Worm (Caenorhabditis elegans): ENCODE measurements around the gene gop-3.

Gene gop-3

DNA sequence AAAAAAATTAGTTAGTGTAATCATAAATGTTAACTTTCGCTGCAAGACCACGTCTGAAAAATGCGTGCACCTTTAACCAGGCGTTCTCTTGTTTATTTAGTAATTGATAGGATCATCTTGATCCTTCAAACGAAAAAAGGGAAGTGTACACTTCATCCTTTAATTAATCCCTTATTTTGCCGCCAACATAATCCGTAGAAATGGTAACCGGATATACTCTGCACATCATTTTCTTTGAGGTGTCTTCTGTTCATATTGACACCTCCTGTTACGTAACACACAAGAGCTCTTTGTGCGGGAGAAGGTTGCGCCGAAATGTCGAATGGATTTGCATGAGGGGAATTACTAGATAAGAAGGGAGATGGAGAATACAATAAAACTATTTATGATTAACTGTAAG lies 11.8 kb upstream of the gop-3 start:
- no peak for TF ChIP-seq elt-3 (tag; optimal IDR thresholded peaks at IDR 0.05)
- TF ChIP-seq ceh-16 (tag; optimal IDR thresholded peaks at IDR 0.05): no peak
- no peak for TF ChIP-seq fkh-2 (tag; optimal IDR thresholded peaks at IDR 0.05)
- no peak for TF ChIP-seq pqm-1 (tag; optimal IDR thresholded peaks at IDR 0.05)
- TF ChIP-seq fkh-10 (GFP tag; optimal IDR thresholded peaks at IDR 0.05): no peak
- no peak for TF ChIP-seq nhr-77 (tag; optimal IDR thresholded peaks at IDR 0.05)
- TF ChIP-seq jun-1 (tag; optimal IDR thresholded peaks at IDR 0.05): no peak
- no peak for TF ChIP-seq skn-1 (tag; optimal IDR thresholded peaks at IDR 0.05)
- no peak for TF ChIP-seq lsy-12 (tag; optimal IDR thresholded peaks at IDR 0.05)
- TF ChIP-seq ceh-82 (tag; optimal IDR thresholded peaks at IDR 0.05): no peak
- no peak for TF ChIP-seq unc-62 (GFP tag; optimal IDR thresholded peaks at IDR 0.05)
- TF ChIP-seq aly-2 (tag; optimal IDR thresholded peaks at IDR 0.05): no peak
- no peak for TF ChIP-seq nhr-43 (tag; optimal IDR thresholded peaks at IDR 0.05; ENCODE audit: poor library complexity, severe bottlenecking)
- TF ChIP-seq mml-1 (tag; optimal IDR thresholded peaks at IDR 0.05): no peak
- TF ChIP-seq nhr-11 (tag; optimal IDR thresholded peaks at IDR 0.05): no peak
- no peak for TF ChIP-seq lin-39 (tag; optimal IDR thresholded peaks at IDR 0.05)
- no peak for TF ChIP-seq nhr-67 (tag; optimal IDR thresholded peaks at IDR 0.05)
- no peak for TF ChIP-seq zag-1 (tag; optimal IDR thresholded peaks at IDR 0.05)

DNA sequence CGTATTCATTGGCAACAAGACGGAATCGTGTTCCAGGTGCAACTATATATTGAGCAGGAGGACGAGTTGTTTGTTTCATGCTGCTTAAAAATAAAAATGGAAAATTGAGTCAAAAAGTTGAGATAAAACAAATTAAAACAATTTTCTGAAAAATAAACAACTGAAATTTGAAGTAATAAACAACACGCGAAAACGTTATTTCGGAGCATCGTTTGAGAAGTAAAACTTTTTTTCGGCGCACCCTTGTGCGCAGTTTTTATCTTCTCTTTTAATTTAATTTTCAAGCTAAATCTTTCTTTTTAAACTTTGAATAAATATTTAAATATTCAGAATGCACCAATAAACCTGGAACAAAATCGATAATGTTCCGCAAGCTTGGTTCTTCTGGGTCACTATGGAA lies 6.4 kb upstream of the gop-3 start, which contains the start of the genes sumv-1 and gop-1:
sumv-1 (minus strand) TSS at position 80 of the 400 bp plus-strand sequence.
gop-1 (plus strand) TSS at position 331 of the 400 bp plus-strand sequence.
- TF ChIP-seq nhr-12 (tag; optimal IDR thresholded peaks at IDR 0.05) (no peak), tbx-2 (tag; optimal IDR thresholded peaks at IDR 0.05) (no peak), ceh-9 (tag; optimal IDR thresholded peaks at IDR 0.05) (no peak), pha-4 (tag; optimal IDR thresholded peaks at IDR 0.05) (peak; percentile 42), ceh-16 (tag; optimal IDR thresholded peaks at IDR 0.05) (no peak), egl-27 (tag; optimal IDR thresholded peaks at IDR 0.05) (no peak)

DNA sequence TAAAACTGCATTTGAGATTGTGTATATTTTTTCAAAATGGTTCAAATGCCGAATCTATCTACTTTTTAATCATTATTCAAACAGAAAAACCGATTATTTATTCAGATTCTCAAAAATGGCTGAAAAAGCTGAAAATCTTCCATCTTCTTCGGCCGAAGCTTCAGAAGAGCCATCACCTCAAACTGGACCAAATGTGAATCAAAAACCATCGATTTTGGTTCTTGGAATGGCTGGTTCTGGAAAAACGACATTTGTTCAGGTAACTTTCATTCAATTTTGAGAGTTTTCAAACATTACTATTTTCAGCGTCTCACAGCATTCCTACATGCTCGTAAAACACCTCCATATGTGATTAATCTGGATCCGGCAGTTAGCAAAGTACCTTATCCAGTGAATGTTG lies 1.6 kb upstream of the gop-3 start, which contains the start of gene gop-2:
gop-2 (plus strand) TSS at position 106 of the 400 bp plus-strand sequence.
- TF ChIP-seq jun-1 (tag; optimal IDR thresholded peaks at IDR 0.05) (no peak), lin-15B (tag; optimal IDR thresholded peaks at IDR 0.05) (no peak), elt-2 (tag; optimal IDR thresholded peaks at IDR 0.05) (no peak), fkh-2 (tag; optimal IDR thresholded peaks at IDR 0.05) (no peak), lin-39 (tag; optimal IDR thresholded peaks at IDR 0.05) (no peak), fkh-10 (GFP tag; optimal IDR thresholded peaks at IDR 0.05) (no peak), egl-5 (tag; optimal IDR thresholded peaks at IDR 0.05) (no peak), unc-39 (tag; optimal IDR thresholded peaks at IDR 0.05) (no peak), pqm-1 (tag; optimal IDR thresholded peaks at IDR 0.05) (no peak), nfya-1 (tag; optimal IDR thresholded peaks at IDR 0.05; ENCODE audit: insufficient read depth) (no peak), fos-1 (tag; optimal IDR thresholded peaks at IDR 0.05) (no peak), mdl-1 (tag; optimal IDR thresholded peaks at IDR 0.05) (no peak), lsy-12 (tag; optimal IDR thresholded peaks at IDR 0.05) (no peak), nhr-11 (tag; optimal IDR thresholded peaks at IDR 0.05) (no peak), pha-4 (tag; optimal IDR thresholded peaks at IDR 0.05) (no peak)

DNA sequence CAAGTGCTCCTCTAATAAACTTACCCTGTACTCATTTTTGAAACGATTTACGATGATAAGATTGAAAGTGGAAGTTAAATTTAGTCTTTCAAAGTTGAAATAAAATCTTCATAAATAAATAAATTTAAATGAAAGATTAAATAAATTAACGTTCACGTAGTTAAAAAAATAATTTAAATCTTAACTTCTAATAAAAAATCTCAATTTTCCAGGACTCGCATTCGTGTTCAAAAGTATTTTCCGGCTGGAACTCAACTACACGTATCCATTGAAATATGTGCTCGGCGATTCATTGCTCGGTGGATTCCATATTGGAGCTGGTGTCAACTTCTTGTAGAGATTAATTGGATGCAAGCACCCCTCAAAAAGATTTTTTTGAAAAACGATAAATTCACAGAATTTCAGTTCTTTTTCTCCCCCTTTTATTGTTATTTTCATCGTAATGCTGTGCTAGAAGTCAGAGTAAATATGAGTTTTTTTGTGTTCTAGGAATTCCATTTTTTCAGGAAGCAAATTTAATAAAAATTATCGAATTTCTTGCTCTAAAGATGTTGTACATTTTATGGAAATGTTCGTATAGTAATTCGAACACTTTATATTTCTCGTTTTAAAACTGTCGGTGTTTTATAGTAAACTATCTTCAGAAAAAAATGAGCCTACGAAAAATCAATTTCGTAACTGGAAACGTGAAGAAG lies 3.0 kb downstream of the gop-3 start, which contains the start of the genes C34E10.9 and hap-1:
C34E10.9 (minus strand) TSS at position 101 of the 695 bp plus-strand sequence.
hap-1 (plus strand) TSS at position 645 of the 695 bp plus-strand sequence.
- TF ChIP-seq jun-1 (tag; optimal IDR thresholded peaks at IDR 0.05) (no peak), elt-1 (tag; optimal IDR thresholded peaks at IDR 0.05) (no peak), daf-12 (tag; optimal IDR thresholded peaks at IDR 0.05) (no peak), elt-3 (tag; optimal IDR thresholded peaks at IDR 0.05) (no peak), nhr-12 (tag; optimal IDR thresholded peaks at IDR 0.05) (no peak)

DNA sequence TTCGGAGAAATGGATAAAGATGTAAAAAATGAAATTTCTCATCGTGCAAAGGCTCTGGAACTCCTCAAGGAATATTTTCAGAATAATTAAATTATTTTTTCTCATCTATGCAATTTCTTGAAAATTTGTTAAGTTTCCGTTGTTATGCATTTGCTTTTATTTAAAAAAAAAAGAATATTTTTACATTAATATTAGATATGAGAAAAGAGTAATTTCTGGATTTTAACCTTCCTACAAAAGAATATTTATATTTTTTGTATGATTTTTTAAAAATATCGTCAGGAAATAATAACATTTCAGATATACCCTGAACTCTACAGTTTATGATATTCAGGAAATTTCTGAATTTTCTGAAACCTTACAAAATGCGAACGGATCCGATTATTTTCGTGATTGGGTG lies 4.3 kb downstream of the gop-3 start, which contains the start of gene gro-1:
gro-1 (plus strand) TSS at position 301 of the 400 bp plus-strand sequence.
- TF ChIP-seq nhr-12 (tag; optimal IDR thresholded peaks at IDR 0.05) (no peak), ceh-28 (tag; optimal IDR thresholded peaks at IDR 0.05) (no peak), unc-62 (GFP tag; optimal IDR thresholded peaks at IDR 0.05) (no peak), nhr-25 (tag; optimal IDR thresholded peaks at IDR 0.05) (no peak), skn-1 (tag; optimal IDR thresholded peaks at IDR 0.05) (no peak), nhr-43 (tag; optimal IDR thresholded peaks at IDR 0.05; ENCODE audit: poor library complexity, severe bottlenecking) (no peak), mdl-1 (tag; optimal IDR thresholded peaks at IDR 0.05) (no peak)

Data from whole organism, L3 larva.